Worm (Caenorhabditis elegans) whole organism, mixed stage, embryonic: ENCODE data around the gene C27H5.6.

ENCODE experiments used
- ceh-39 ChIP-seq: fragments of 150-350 bp; optimal IDR thresholded peaks from 2 replicates; lab custom pipeline; 2014; ENCODE audit warnings: missing biosample characterization, missing genetic modification characterization
- hlh-1 ChIP-seq: fragments of 150-350 bp; optimal IDR thresholded peaks from 2 replicates; lab custom pipeline; 2014; ENCODE audit warnings: missing biosample characterization, missing genetic modification reagents, missing genetic modification characterization
- pha-4 ChIP-seq: fragments of 150-350 bp; optimal IDR thresholded peaks from 2 replicates; lab custom pipeline; 2018; ENCODE audit warnings: missing biosample characterization, missing genetic modification reagents, missing genetic modification characterization
- snpc-4 ChIP-seq: fragments of 150-350 bp; optimal IDR thresholded peaks from 2 replicates; lab custom pipeline; 2014; ENCODE audit warnings: missing biosample characterization, missing genetic modification characterization
- unc-62 ChIP-seq: fragments of 150-350 bp; optimal IDR thresholded peaks from 2 replicates; lab custom pipeline; 2014; ENCODE audit warnings: missing biosample characterization, missing genetic modification reagents, missing genetic modification characterization
- ztf-11 ChIP-seq: fragments of 150-350 bp; optimal IDR thresholded peaks from 2 replicates; lab custom pipeline; 2014; ENCODE audit warnings: missing biosample characterization, missing genetic modification characterization

ce11 chrII:7154711-7155110 lies 32.3 kb downstream of the C27H5.6 start:
- TF ChIP-seq unc-62: no peak
- no peak for TF ChIP-seq ztf-11 (tag; lab: Kevin White, UChicago)
- TF ChIP-seq hlh-1 (tag; lab: Kevin White, UChicago): no peak
- TF ChIP-seq pha-4 (tag; lab: Kevin White, UChicago): no peak
- TF ChIP-seq ceh-39 (tag; lab: Kevin White, UChicago): no peak
- no peak for TF ChIP-seq snpc-4 (tag; lab: Kevin White, UChicago)
